Worm (Caenorhabditis elegans) whole organism, young adult: ENCODE data around the gene pho-14.

Experiments used
- C17E4.6 ChIP-seq: fragments of 200-800 bp; sonication (Bioruptor generic); IDR thresholded peaks from 2 replicates; pipeline ENCODE4 v1.3.6; 2022; ENCODE audit warnings: missing genetic modification reagents, missing genetic modification characterization, missing compliant biosample characterization
- F49E8.2 ChIP-seq: sonication (generic microtip); optimal IDR thresholded peaks from 3 replicates; lab custom pipeline; 2017; ENCODE audit warnings: missing genetic modification characterization, mild to moderate bottlenecking, missing compliant biosample characterization, antibody characterized with exemption, moderate library complexity; ENCODE audit not compliant: insufficient read depth
- K12H6.12 ChIP-seq: fragments of 200-800 bp; sonication (Bioruptor generic); optimal IDR thresholded peaks from 2 replicates; lab custom pipeline; 2018; ENCODE audit warnings: mild to moderate bottlenecking, missing genetic modification characterization, missing compliant biosample characterization
- Y53G8AR.9 ChIP-seq: fragments of 200-800 bp; sonication (Bioruptor generic); conservative IDR thresholded peaks from 2 replicates; pipeline ENCODE4 v1.3.6; 2022; ENCODE audit warnings: missing genetic modification reagents, missing genetic modification characterization, missing compliant biosample characterization
- Y67H2A.10 ChIP-seq: fragments of 200-800 bp; sonication (Bioruptor generic); conservative IDR thresholded peaks from 2 replicates; pipeline ENCODE4 v1.3.6; 2022; ENCODE audit warnings: missing genetic modification reagents, missing genetic modification characterization, missing compliant biosample characterization
- Y79H2A.3 ChIP-seq: fragments of 200-800 bp; sonication (Bioruptor generic); conservative IDR thresholded peaks from 2 replicates; pipeline ENCODE4 v1.3.6; 2022; ENCODE audit warnings: missing genetic modification reagents, missing genetic modification characterization, missing compliant biosample characterization
- Y95B8A.8 ChIP-seq: fragments of 200-800 bp; sonication (Bioruptor generic); IDR thresholded peaks from 2 replicates; pipeline ENCODE4 v1.3.6; 2022; ENCODE audit warnings: missing genetic modification reagents, missing genetic modification characterization, missing compliant biosample characterization
- attf-3 ChIP-seq: fragments of 200-800 bp; sonication (Bioruptor generic); conservative IDR thresholded peaks from 2 replicates; pipeline ENCODE4 v1.3.6; 2022; ENCODE audit warnings: missing genetic modification reagents, missing genetic modification characterization, missing compliant biosample characterization
- attf-5 ChIP-seq: fragments of 200-800 bp; sonication (Bioruptor generic); optimal IDR thresholded peaks from 2 replicates; lab custom pipeline; 2018; ENCODE audit warnings: mild to moderate bottlenecking, missing genetic modification characterization, missing compliant biosample characterization
- attf-6 ChIP-seq: fragments of 200-800 bp; sonication (Bioruptor generic); IDR thresholded peaks from 2 replicates; pipeline ENCODE4 v1.3.6; 2022; ENCODE audit warnings: missing genetic modification reagents, missing genetic modification characterization, missing compliant biosample characterization
- bed-2 ChIP-seq: fragments of 200-800 bp; sonication (Bioruptor generic); IDR thresholded peaks from 2 replicates; pipeline ENCODE4 v1.3.6; 2022; ENCODE audit warnings: missing genetic modification reagents, missing genetic modification characterization, missing compliant biosample characterization
- ceh-100 ChIP-seq: fragments of 200-800 bp; sonication (Bioruptor generic); IDR thresholded peaks from 2 replicates; pipeline ENCODE4 v1.3.6; 2022; ENCODE audit warnings: missing genetic modification reagents, missing genetic modification characterization, missing compliant biosample characterization
- ceh-91 ChIP-seq: fragments of 200-800 bp; sonication (Bioruptor generic); IDR thresholded peaks from 2 replicates; pipeline ENCODE4 v1.3.6; 2022; ENCODE audit warnings: missing genetic modification reagents, missing genetic modification characterization, missing compliant biosample characterization
- dox-1 ChIP-seq: fragments of 200-800 bp; sonication (Bioruptor generic); IDR thresholded peaks from 2 replicates; pipeline ENCODE4 v1.3.6; 2022; ENCODE audit warnings: missing genetic modification reagents, missing genetic modification characterization, missing compliant biosample characterization
- dpff-1 ChIP-seq: sonication (generic microtip); optimal IDR thresholded peaks from 2 replicates; lab custom pipeline; 2017; ENCODE audit warnings: mild to moderate bottlenecking, missing genetic modification characterization, missing compliant biosample characterization
- dpl-1 ChIP-seq: fragments of 150-350 bp; optimal IDR thresholded peaks from 2 replicates; lab custom pipeline; 2014; ENCODE audit warnings: missing biosample characterization, missing genetic modification reagents, missing genetic modification characterization
- efl-1 ChIP-seq: fragments of 150-350 bp; optimal IDR thresholded peaks from 2 replicates; lab custom pipeline; 2014; ENCODE audit warnings: missing biosample characterization, missing genetic modification reagents, missing genetic modification characterization
- egrh-3 ChIP-seq: fragments of 200-800 bp; sonication (Bioruptor generic); IDR thresholded peaks from 2 replicates; pipeline ENCODE4 v1.3.6; 2022; ENCODE audit warnings: missing genetic modification reagents, missing genetic modification characterization, missing compliant biosample characterization
- hmg-1.2 ChIP-seq: fragments of 200-800 bp; sonication (Bioruptor generic); IDR thresholded peaks from 2 replicates; pipeline ENCODE4 v1.3.6; 2022; ENCODE audit warnings: missing genetic modification reagents, missing genetic modification characterization, missing compliant biosample characterization
- let-526 ChIP-seq: fragments of 200-800 bp; sonication (Bioruptor generic); IDR thresholded peaks from 2 replicates; pipeline ENCODE4 v1.3.6; 2022; ENCODE audit warnings: missing genetic modification reagents, missing genetic modification characterization, missing compliant biosample characterization
- lin-40 ChIP-seq: sonication (generic microtip); optimal IDR thresholded peaks from 2 replicates; lab custom pipeline; 2016; ENCODE audit warnings: missing genetic modification characterization, mild to moderate bottlenecking, missing compliant biosample characterization, missing genotype, missing genetic modification reagents
- lin-54 ChIP-seq: fragments of 200-800 bp; sonication (Bioruptor generic); optimal IDR thresholded peaks from 2 replicates; lab custom pipeline; 2018; ENCODE audit warnings: mild to moderate bottlenecking, missing genetic modification characterization, missing compliant biosample characterization
- lir-1 ChIP-seq: fragments of 200-800 bp; sonication (Bioruptor generic); conservative IDR thresholded peaks from 2 replicates; pipeline ENCODE4 v1.3.6; 2022; ENCODE audit warnings: missing genetic modification reagents, missing genetic modification characterization, missing compliant biosample characterization
- lsl-1 ChIP-seq: fragments of 200-800 bp; sonication (Bioruptor generic); optimal IDR thresholded peaks from 2 replicates; lab custom pipeline; 2018; ENCODE audit warnings: mild to moderate bottlenecking, missing genetic modification characterization, moderate library complexity, missing compliant biosample characterization
- madf-3 ChIP-seq: fragments of 200-800 bp; sonication (Bioruptor generic); IDR thresholded peaks from 2 replicates; pipeline ENCODE4 v1.3.6; 2022; ENCODE audit warnings: missing genetic modification reagents, missing genetic modification characterization, missing compliant biosample characterization
- madf-6 ChIP-seq: fragments of 200-800 bp; sonication (Bioruptor generic); IDR thresholded peaks from 2 replicates; pipeline ENCODE4 v1.3.6; 2022; ENCODE audit warnings: missing genetic modification reagents, missing genetic modification characterization, missing compliant biosample characterization
- madf-8 ChIP-seq: fragments of 200-800 bp; sonication (Bioruptor generic); conservative IDR thresholded peaks from 2 replicates; pipeline ENCODE4 v1.3.6; 2022; ENCODE audit warnings: missing genetic modification reagents, missing genetic modification characterization, missing compliant biosample characterization
- mcd-1 ChIP-seq: fragments of 200-800 bp; sonication (Bioruptor generic); IDR thresholded peaks from 2 replicates; pipeline ENCODE4 v1.3.6; 2022; ENCODE audit warnings: missing genetic modification reagents, missing genetic modification characterization, missing compliant biosample characterization
- rcor-1 ChIP-seq: fragments of 200-800 bp; sonication (Bioruptor generic); IDR thresholded peaks from 2 replicates; pipeline ENCODE4 v1.3.6; 2022; ENCODE audit warnings: missing genetic modification reagents, missing genetic modification characterization, missing compliant biosample characterization
- snpc-3.4 ChIP-seq: sonication (generic microtip); optimal IDR thresholded peaks from 2 replicates; lab custom pipeline; 2017; ENCODE audit warnings: missing genetic modification characterization, mild to moderate bottlenecking, missing compliant biosample characterization, antibody characterized with exemption, moderate library complexity, missing genotype, missing genetic modification reagents
- tlf-1 ChIP-seq: fragments of 200-800 bp; sonication (Bioruptor generic); optimal IDR thresholded peaks from 2 replicates; lab custom pipeline; 2018; ENCODE audit warnings: mild to moderate bottlenecking, missing genetic modification characterization, missing compliant biosample characterization
- zim-3 ChIP-seq: sonication (generic microtip); optimal IDR thresholded peaks from 2 replicates; lab custom pipeline; 2017; ENCODE audit warnings: mild to moderate bottlenecking, missing genetic modification characterization, moderate library complexity, missing compliant biosample characterization
- ztf-25 ChIP-seq: fragments of 200-800 bp; sonication (Bioruptor generic); IDR thresholded peaks from 2 replicates; pipeline ENCODE4 v1.3.6; 2022; ENCODE audit warnings: missing genetic modification reagents, missing genetic modification characterization, missing compliant biosample characterization

Gene pho-14

DNA sequence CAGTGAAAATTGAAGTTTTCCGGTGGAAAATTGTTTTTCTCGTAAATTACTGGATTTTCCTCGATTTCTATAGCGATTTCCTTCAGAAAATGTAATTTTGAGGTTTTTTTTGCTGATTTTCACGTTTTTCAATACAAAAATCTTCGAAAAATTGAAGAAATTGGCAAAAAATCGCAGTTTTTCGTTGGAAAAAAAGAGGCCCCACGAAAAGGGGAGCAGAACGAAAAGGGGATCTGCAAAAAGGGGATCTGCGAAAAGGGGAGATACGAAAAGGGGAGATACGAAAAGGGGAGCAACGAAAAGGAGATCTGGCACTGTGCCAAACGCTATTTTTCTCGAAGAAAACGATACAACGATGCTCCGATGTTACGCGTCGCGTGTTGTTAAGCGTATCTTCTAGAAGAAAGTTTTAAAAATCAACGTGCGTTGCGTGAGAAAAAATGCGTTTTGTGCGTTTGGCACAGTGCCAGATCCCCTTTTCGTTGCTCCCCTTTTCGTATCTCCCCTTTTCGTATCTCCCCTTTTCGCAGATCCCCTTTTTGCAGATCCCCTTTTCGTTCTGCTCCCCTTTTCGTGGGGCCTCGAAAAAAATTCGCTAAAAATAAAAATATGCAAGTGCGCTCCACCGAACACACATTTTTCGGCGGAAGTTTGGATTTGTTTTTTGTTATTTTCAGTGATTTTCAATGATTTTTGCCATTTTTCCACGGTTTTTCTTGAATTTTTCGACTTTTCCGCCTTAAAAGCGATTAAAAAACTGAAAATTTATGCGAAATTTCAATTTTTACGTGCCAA is 33.9 kb upstream of the pho-14 start (continued):
- peak; percentile 67; the same call in 1 of the 2 replicates for TF ChIP-seq Y53G8AR.9 (GFP tag; lab: Robert Waterston, UW)
- TF ChIP-seq ztf-25 (GFP tag; lab: Robert Waterston, UW), result peak; percentile 68; the same call in 1 of the 2 replicates
- peak; percentile 52 for TF ChIP-seq attf-5 (GFP tag; lab: Kevin White, UChicago)
- peak; percentile 61; the same call in 1 of the 2 replicates for TF ChIP-seq Y79H2A.3 (GFP tag; lab: Robert Waterston, UW)
- TF ChIP-seq lin-54 (GFP tag; lab: Kevin White, UChicago), result peak; percentile 69
- TF ChIP-seq C17E4.6, result peak; percentile 56; the same call in 1 of the 2 replicates
- peak; percentile 15 for TF ChIP-seq dpl-1 (GFP tag; lab: Kevin White, UChicago)
- peak; percentile 84 for TF ChIP-seq rcor-1
- peak; percentile 99 for TF ChIP-seq ceh-100 (GFP tag; lab: Robert Waterston, UW)
- peak; percentile 71; the same call in 1 of the 2 replicates for TF ChIP-seq lir-1 (GFP tag; lab: Robert Waterston, UW)
- TF ChIP-seq attf-3 (GFP tag; lab: Robert Waterston, UW), result peak; percentile 77
- peak; percentile 66 for TF ChIP-seq egrh-3 (GFP tag; lab: Robert Waterston, UW)
- peak; percentile 11 for TF ChIP-seq F49E8.2 (tag; lab: Kevin White, UChicago)
- peak; percentile 46 for TF ChIP-seq lin-40 (tag; lab: Kevin White, UChicago)
- TF ChIP-seq zim-3, result peak; percentile 18
- TF ChIP-seq snpc-3.4 (tag; lab: Kevin White, UChicago), result peak; percentile 7
- peak; percentile 3 for TF ChIP-seq tlf-1 (GFP tag; lab: Kevin White, UChicago)
- 0 out of 2 replicates have a peak, but pooled peaks have one; percentile 55 for TF ChIP-seq attf-6 (GFP tag; lab: Robert Waterston, UW)
- TF ChIP-seq efl-1, result peak; percentile 31
- peak; percentile 95 for TF ChIP-seq dox-1 (GFP tag; lab: Robert Waterston, UW)
- TF ChIP-seq ceh-91 (GFP tag; lab: Robert Waterston, UW), result peak; percentile 85
- 0 out of 2 replicates have a peak, but pooled peaks have one; percentile 25 for TF ChIP-seq madf-8 (GFP tag; lab: Robert Waterston, UW)
- peak; percentile 63 for TF ChIP-seq madf-6
- TF ChIP-seq madf-3 (GFP tag; lab: Robert Waterston, UW), result peak; percentile 84; the same call in 1 of the 2 replicates
- peak; percentile 78; the same call in 1 of the 2 replicates for TF ChIP-seq Y95B8A.8
- TF ChIP-seq K12H6.12 (tag; lab: Kevin White, UChicago), result peak; percentile 42
- peak; percentile 23 for TF ChIP-seq hmg-1.2 (GFP tag; lab: Robert Waterston, UW)
- peak; percentile 74 for TF ChIP-seq Y67H2A.10
- TF ChIP-seq, all 124 proteins: peak for 47; not testable (repeated sequence) for 77

DNA sequence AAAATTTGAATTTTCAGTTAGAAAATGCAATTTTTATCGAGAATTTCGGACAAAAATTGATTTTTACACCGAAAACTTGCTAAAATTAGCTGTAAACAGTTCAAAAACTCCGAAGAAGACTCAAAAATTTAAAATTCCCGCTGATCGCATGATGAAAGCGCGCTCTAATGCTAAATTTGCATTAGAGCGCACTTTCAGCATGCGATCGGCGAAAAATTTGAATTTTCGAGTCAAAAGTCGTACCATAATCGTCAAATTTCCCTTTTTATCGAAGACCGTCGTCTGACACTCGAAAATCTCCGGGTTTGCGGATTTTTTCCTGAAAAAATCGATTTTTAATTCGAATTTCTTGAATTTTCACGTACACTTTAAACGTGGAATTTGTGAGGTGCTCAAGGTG is 32.7 kb upstream of the pho-14 start:
- TF ChIP-seq dpff-1 (tag; lab: Kevin White, UChicago) (no peak), bed-2 (no peak), let-526 (GFP tag; lab: Robert Waterston, UW) (no peak), ceh-100 (GFP tag; lab: Robert Waterston, UW) (peak; percentile 29; the same call in 1 of the 2 replicates), lin-54 (GFP tag; lab: Kevin White, UChicago) (peak; percentile 20), mcd-1 (peak; percentile 77), lsl-1 (GFP tag; lab: Kevin White, UChicago) (no peak)

DNA sequence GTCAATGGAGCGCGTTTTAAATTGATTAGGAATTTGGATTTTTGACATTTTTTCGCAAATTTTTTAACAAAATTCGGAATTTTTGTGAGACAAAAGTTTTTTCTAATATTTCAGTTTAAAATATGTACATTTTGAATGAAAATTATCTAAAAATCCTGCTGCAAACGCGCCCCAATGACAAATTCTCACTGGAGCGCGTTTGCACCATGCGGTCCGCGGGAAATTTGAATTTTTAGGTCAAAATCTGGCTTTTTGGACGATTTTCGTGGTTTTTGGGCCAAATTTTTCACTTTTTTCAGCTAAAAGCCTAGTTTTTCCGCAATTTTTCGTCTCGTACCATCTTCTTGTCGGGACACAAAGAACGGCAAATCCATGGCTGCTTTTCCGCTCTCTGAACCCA is 32.1 kb upstream of the pho-14 start:
- no peak for TF ChIP-seq dpff-1 (tag; lab: Kevin White, UChicago)
- peak; percentile 31 for TF ChIP-seq lin-54 (GFP tag; lab: Kevin White, UChicago)
- peak; percentile 70 for TF ChIP-seq mcd-1
- TF ChIP-seq, all 124 proteins: peak for 2
